Worm (Caenorhabditis elegans) whole organism, L4 larva: Measurements from ENCODE around the gene srz-62.

Experiments used
- ceh-44 ChIP-seq: fragments of 200-800 bp; sonication (Bioruptor generic); IDR thresholded peaks from 2 replicates; pipeline ENCODE4 v1.3.6; 2022; ENCODE audit warnings: missing genetic modification reagents, missing genetic modification characterization, missing compliant biosample characterization
- jun-1 ChIP-seq: fragments of 150-350 bp; optimal IDR thresholded peaks from 2 replicates; lab custom pipeline; 2014; ENCODE audit warnings: missing biosample characterization, missing genetic modification reagents, missing genetic modification characterization
- nhr-6 ChIP-seq: fragments of 150-350 bp; optimal IDR thresholded peaks from 2 replicates; lab custom pipeline; 2014; ENCODE audit warnings: missing biosample characterization, missing genetic modification characterization

ce11 chrIV:3854606-3855005, 45.7 kb upstream of the srz-62 start:
- TF ChIP-seq ceh-44 (GFP tag; lab: Robert Waterston, UW) (no peak), nhr-6 (tag; lab: Kevin White, UChicago) (no peak), jun-1 (tag; lab: Kevin White, UChicago) (no peak)
